Worm (Caenorhabditis elegans) whole organism, mixed stage, embryonic: Measurements from ENCODE around the gene arrd-16.

Experiments used
- blmp-1 ChIP-seq: fragments of 150-350 bp; optimal IDR thresholded peaks from 2 replicates; lab custom pipeline; 2014; ENCODE audit warnings: missing biosample characterization, missing genetic modification characterization
- lin-13 ChIP-seq: fragments of 150-350 bp; optimal IDR thresholded peaks from 2 replicates; lab custom pipeline; 2014; ENCODE audit warnings: missing biosample characterization, missing genetic modification characterization
- lin-32 ChIP-seq: fragments of 200-800 bp; sonication (Bioruptor generic); optimal IDR thresholded peaks from 2 replicates; lab custom pipeline; 2018; ENCODE audit warnings: mild to moderate bottlenecking, missing genetic modification characterization, missing compliant biosample characterization
- lsy-2 ChIP-seq: fragments of 150-350 bp; optimal IDR thresholded peaks from 2 replicates; lab custom pipeline; 2014; ENCODE audit warnings: missing biosample characterization, missing genetic modification characterization
- nhr-237 ChIP-seq: fragments of 150-350 bp; optimal IDR thresholded peaks from 2 replicates; lab custom pipeline; 2014; ENCODE audit warnings: missing biosample characterization, missing genetic modification characterization
- nhr-28 ChIP-seq: fragments of 150-350 bp; optimal IDR thresholded peaks from 2 replicates; lab custom pipeline; 2014; ENCODE audit warnings: missing biosample characterization, missing genetic modification characterization
- nhr-76 ChIP-seq: sonication (generic microtip); optimal IDR thresholded peaks from 2 replicates; lab custom pipeline; 2017; ENCODE audit warnings: missing biosample characterization, missing genetic modification characterization
- pha-4 ChIP-seq: fragments of 150-350 bp; optimal IDR thresholded peaks from 2 replicates; lab custom pipeline; 2018; ENCODE audit warnings: missing biosample characterization, missing genetic modification reagents, missing genetic modification characterization

DNA sequence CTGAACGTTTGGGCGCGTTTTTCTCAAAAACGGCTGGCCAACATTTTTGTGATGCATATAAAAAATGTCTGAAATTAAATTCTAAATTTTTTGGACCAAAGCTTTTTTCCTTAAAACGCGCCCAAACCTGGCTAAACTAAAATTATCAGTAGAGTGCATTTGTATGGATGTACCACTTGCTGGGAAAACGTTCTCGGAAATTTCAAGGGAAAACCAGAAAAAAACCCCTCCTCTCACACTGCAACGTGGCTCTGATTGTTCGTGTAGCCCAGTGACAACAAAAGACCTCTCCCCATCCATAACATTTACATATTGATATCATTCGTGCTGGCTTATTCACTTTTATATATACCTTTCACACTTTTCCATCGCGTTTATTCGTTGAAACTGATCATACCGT lies 15.7 kb upstream of the arrd-16 start, which contains the start of gene Y49E10.29:
- TF ChIP-seq lin-13 (tag; lab: Kevin White, UChicago) (no peak), nhr-237 (tag; lab: Kevin White, UChicago) (no peak), lsy-2 (tag; lab: Kevin White, UChicago) (no peak), blmp-1 (tag; lab: Kevin White, UChicago) (no peak), nhr-28 (tag; lab: Kevin White, UChicago) (no peak), nhr-76 (tag; lab: Kevin White, UChicago) (no peak), lin-32 (GFP tag; lab: Kevin White, UChicago) (no peak), pha-4 (tag; lab: Kevin White, UChicago) (no peak)
